Worm (Caenorhabditis elegans): ENCODE results near the gene npp-3.

npp-3 gene

ce11 chrII:11824673-11825072 lies 49.9 kb downstream of the npp-3 start:
- TF ChIP-seq tbx-11 (GFP tag; IDR thresholded peaks at IDR 0.05): 0 out of 2 replicates have a peak, but pooled peaks have one; percentile 51
- TF ChIP-seq scrt-1 (GFP tag; IDR thresholded peaks at IDR 0.05): peak; percentile 71

ce11 chrII:11823566-11824308 lies 50.9 kb downstream of the npp-3 start, which contains the start of gene Y6D1A.1:
Y6D1A.1 (minus strand) TSS chrII:11823616.
- TF ChIP-seq B0310.2 (tag; optimal IDR thresholded peaks at IDR 0.05): no peak

DNA sequence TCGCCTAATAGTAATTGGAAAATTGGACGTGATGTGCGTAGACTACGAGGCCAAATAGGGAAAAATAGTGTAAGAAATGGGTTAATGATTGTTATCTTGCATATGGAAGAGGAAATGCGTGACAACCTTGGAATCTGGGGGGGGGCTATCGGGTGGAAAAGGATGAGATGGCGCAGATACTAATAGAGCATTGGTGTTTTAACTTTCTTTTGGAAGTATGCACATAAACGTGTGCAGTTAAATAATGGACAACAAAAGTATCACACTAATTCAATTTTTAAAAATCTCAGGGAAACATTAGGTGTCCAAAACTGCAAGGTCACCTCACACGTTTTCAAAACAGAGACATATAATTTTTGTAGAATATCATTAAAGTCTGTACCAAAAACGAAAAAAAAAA lies 54.8 kb downstream of the npp-3 start, which contains the start of gene Y6D1A.2:
Gene Y6D1A.2 (minus strand): TSS at position 101 of the 400 bp plus-strand sequence.
- TF ChIP-seq scrt-1 (GFP tag; IDR thresholded peaks at IDR 0.05): no peak
- no peak for TF ChIP-seq F13C5.2 (tag; optimal IDR thresholded peaks at IDR 0.05)
- no peak for TF ChIP-seq sea-1 (GFP tag; conservative IDR thresholded peaks at IDR 0.05)
- TF ChIP-seq tra-4 (tag; optimal IDR thresholded peaks at IDR 0.05): no peak
- TF ChIP-seq pes-1 (GFP tag; IDR thresholded peaks at IDR 0.05): no peak
- no peak for TF ChIP-seq hmbx-1 (tag; optimal IDR thresholded peaks at IDR 0.05)
- TF ChIP-seq aly-1 (tag; optimal IDR thresholded peaks at IDR 0.05): no peak
- no peak for TF ChIP-seq ama-1 (optimal IDR thresholded peaks at IDR 0.05)
- TF ChIP-seq flt-1 (GFP tag; IDR thresholded peaks at IDR 0.05): no peak
- TF ChIP-seq tbx-11 (GFP tag; IDR thresholded peaks at IDR 0.05): no peak
- TF ChIP-seq hmg-4 (GFP tag; optimal IDR thresholded peaks at IDR 0.05): no peak
- TF ChIP-seq tbx-37 (GFP tag; conservative IDR thresholded peaks at IDR 0.05): no peak

DNA sequence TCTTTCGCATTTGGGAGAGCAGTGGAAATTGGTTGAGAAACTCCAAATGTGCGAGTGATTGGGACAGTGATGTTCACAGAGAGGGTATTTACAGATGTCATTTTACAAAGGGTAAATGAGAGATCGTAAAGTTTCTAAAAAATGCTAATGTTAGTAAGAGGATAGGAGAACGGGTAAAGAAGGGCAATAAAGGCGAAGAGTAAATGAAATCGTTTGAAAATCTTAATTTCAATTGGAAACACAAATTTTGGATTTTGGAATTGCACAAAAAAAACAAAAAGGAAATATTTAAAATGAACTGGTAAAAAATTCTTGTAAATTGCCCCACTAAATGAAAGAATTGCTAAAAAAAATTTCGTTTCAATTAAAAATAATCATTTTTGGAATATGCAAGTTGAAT lies 58.1 kb downstream of the npp-3 start, which contains the start of gene pap-3:
Gene pap-3 (minus strand): TSS at position 101 of the 400 bp plus-strand sequence.
- TF ChIP-seq hnd-1 (tag; optimal IDR thresholded peaks at IDR 0.05) (no peak), tbx-11 (GFP tag; IDR thresholded peaks at IDR 0.05) (no peak), hmg-4 (GFP tag; optimal IDR thresholded peaks at IDR 0.05) (no peak), B0310.2 (tag; optimal IDR thresholded peaks at IDR 0.05) (no peak), F13C5.2 (tag; optimal IDR thresholded peaks at IDR 0.05) (no peak), tra-4 (tag; optimal IDR thresholded peaks at IDR 0.05) (no peak), scrt-1 (GFP tag; IDR thresholded peaks at IDR 0.05) (no peak), pes-1 (GFP tag; IDR thresholded peaks at IDR 0.05) (no peak), hmbx-1 (tag; optimal IDR thresholded peaks at IDR 0.05) (no peak), tbx-37 (GFP tag; conservative IDR thresholded peaks at IDR 0.05) (no peak), ceh-13 (GFP tag; optimal IDR thresholded peaks at IDR 0.05) (no peak), ceh-36 (tag; optimal IDR thresholded peaks at IDR 0.05) (no peak), ama-1 (optimal IDR thresholded peaks at IDR 0.05) (no peak), ets-7 (tag; optimal IDR thresholded peaks at IDR 0.05) (no peak), flt-1 (GFP tag; IDR thresholded peaks at IDR 0.05) (no peak), sea-1 (GFP tag; conservative IDR thresholded peaks at IDR 0.05) (no peak)

- TF ChIP-seq ets-7 (tag; optimal IDR thresholded peaks at IDR 0.05): no peak
- no peak for TF ChIP-seq hnd-1 (tag; optimal IDR thresholded peaks at IDR 0.05)
- TF ChIP-seq tbx-37 (GFP tag; conservative IDR thresholded peaks at IDR 0.05): no peak
- TF ChIP-seq B0310.2 (tag; optimal IDR thresholded peaks at IDR 0.05): no peak
- TF ChIP-seq tbx-11 (GFP tag; IDR thresholded peaks at IDR 0.05): no peak
- no peak for TF ChIP-seq scrt-1 (GFP tag; IDR thresholded peaks at IDR 0.05)
- TF ChIP-seq ama-1 (optimal IDR thresholded peaks at IDR 0.05): no peak
- no peak for TF ChIP-seq tra-4 (tag; optimal IDR thresholded peaks at IDR 0.05)
- no peak for TF ChIP-seq aly-1 (tag; optimal IDR thresholded peaks at IDR 0.05)
- no peak for TF ChIP-seq sea-1 (GFP tag; conservative IDR thresholded peaks at IDR 0.05)
These were observed 58.6 kb downstream of the npp-3 start for ce11 chrII:11816014-11816413.
